In genomic region chrX:4144136-4144781, ce11 we compare ENCODE assay signal across 3 worm cellular contexts.
TF ChIP-seq lines count a peak whose summit lies in the region.

No protein-coding gene starts in this region.

TF ChIP-seq in whole organism, L1 larva, 84 proteins besides CTCF, POLR2A, EP300 and RAD21 (continued from another document and continues in another):
- TF ChIP-seq pag-3 (tag; optimal IDR thresholded peaks at IDR 0.05; lab: Kevin White, UChicago; ENCODE audit: borderline replicate concordance, insufficient read depth) (no peak), nhr-20 (tag; optimal IDR thresholded peaks at IDR 0.05; lab: Kevin White, UChicago) (peak; percentile 33), zag-1 (tag; optimal IDR thresholded peaks at IDR 0.05; lab: Kevin White, UChicago) (no peak), nhr-76 (tag; optimal IDR thresholded peaks at IDR 0.05; lab: Kevin White, UChicago) (no peak), ceh-63 (GFP tag; optimal IDR thresholded peaks at IDR 0.05; lab: Kevin White, UChicago) (no peak), nhr-47 (tag; optimal IDR thresholded peaks at IDR 0.05; lab: Kevin White, UChicago) (no peak), dsc-1 (tag; optimal IDR thresholded peaks at IDR 0.05; lab: Kevin White, UChicago) (no peak), snpc-4 (tag; optimal IDR thresholded peaks at IDR 0.05; lab: Kevin White, UChicago) (no peak), ceh-88 (GFP tag; IDR thresholded peaks at IDR 0.05; lab: Robert Waterston, UW) (no peak), skn-1 (tag; optimal IDR thresholded peaks at IDR 0.05; lab: Kevin White, UChicago) (peak; percentile 53), fkh-8 (tag; optimal IDR thresholded peaks at IDR 0.05; lab: Kevin White, UChicago) (no peak), lin-39 (tag; optimal IDR thresholded peaks at IDR 0.05; lab: Kevin White, UChicago) (no peak), pqm-1 (tag; optimal IDR thresholded peaks at IDR 0.05; lab: Kevin White, UChicago) (no peak), nhr-90 (tag; optimal IDR thresholded peaks at IDR 0.05; lab: Kevin White, UChicago; ENCODE audit: poor library complexity) (peak; percentile 16), tbx-2 (tag; optimal IDR thresholded peaks at IDR 0.05; lab: Kevin White, UChicago) (no peak), unc-30 (tag; optimal IDR thresholded peaks at IDR 0.05; lab: Kevin White, UChicago) (no peak), mab-9 (GFP tag; IDR thresholded peaks at IDR 0.05; lab: Robert Waterston, UW) (no peak), ceh-82 (tag; optimal IDR thresholded peaks at IDR 0.05; lab: Kevin White, UChicago) (no peak), sox-4 (tag; optimal IDR thresholded peaks at IDR 0.05; lab: Kevin White, UChicago) (no peak), lin-35 (GFP tag; optimal IDR thresholded peaks at IDR 0.05; lab: Kevin White, UChicago) (peak in 1 of 2 experiments; percentile 60), elt-3 (tag; optimal IDR thresholded peaks at IDR 0.05; lab: Kevin White, UChicago) (peak in 2 of 6 experiments; percentile 6 to 22), nhr-12 (tag; optimal IDR thresholded peaks at IDR 0.05; lab: Kevin White, UChicago) (no peak), swsn-7 (tag; optimal IDR thresholded peaks at IDR 0.05; lab: Kevin White, UChicago) (no peak), nhr-85 (tag; lab: Kevin White, UChicago) (peak; percentile 76), unc-62 (GFP tag; optimal IDR thresholded peaks at IDR 0.05; lab: Kevin White, UChicago) (no peak), lin-15B (tag; optimal IDR thresholded peaks at IDR 0.05; lab: Kevin White, UChicago) (no peak), aha-1 (tag; optimal IDR thresholded peaks at IDR 0.05; lab: Kevin White, UChicago) (no peak), ceh-90 (tag; optimal IDR thresholded peaks at IDR 0.05; lab: Kevin White, UChicago) (no peak), lin-14 (GFP tag; optimal IDR thresholded peaks at IDR 0.05; lab: Kevin White, UChicago) (peak; percentile 57), nhr-237 (tag; optimal IDR thresholded peaks at IDR 0.05; lab: Kevin White, UChicago) (no peak), rnt-1 (tag; optimal IDR thresholded peaks at IDR 0.05; lab: Kevin White, UChicago) (peak; percentile 34), C16A3.4 (tag; optimal IDR thresholded peaks at IDR 0.05; lab: Kevin White, UChicago) (no peak), elt-2 (tag; optimal IDR thresholded peaks at IDR 0.05; lab: Kevin White, UChicago) (peak; percentile 59), ces-1 (GFP tag; optimal IDR thresholded peaks at IDR 0.05; lab: Kevin White, UChicago) (no peak), unc-86 (tag; optimal IDR thresholded peaks at IDR 0.05; lab: Kevin White, UChicago) (no peak), ama-1 (optimal IDR thresholded peaks at IDR 0.05; lab: Kevin White, UChicago) (no peak), irx-1 (tag; optimal IDR thresholded peaks at IDR 0.05; lab: Kevin White, UChicago) (no peak), mdl-1 (tag; optimal IDR thresholded peaks at IDR 0.05; lab: Kevin White, UChicago) (peak in 1 of 2 experiments; percentile 31), ztf-4 (tag; optimal IDR thresholded peaks at IDR 0.05; lab: Kevin White, UChicago) (no peak), nhr-28 (tag; optimal IDR thresholded peaks at IDR 0.05; lab: Kevin White, UChicago) (no peak), egl-27 (tag; optimal IDR thresholded peaks at IDR 0.05; lab: Kevin White, UChicago) (no peak), tlp-1 (tag; optimal IDR thresholded peaks at IDR 0.05; lab: Kevin White, UChicago) (no peak), blmp-1 (tag; optimal IDR thresholded peaks at IDR 0.05; lab: Kevin White, UChicago) (no peak), dpl-1 (GFP tag; optimal IDR thresholded peaks at IDR 0.05; lab: Kevin White, UChicago) (no peak), hlh-17 (GFP tag; optimal IDR thresholded peaks at IDR 0.05; lab: Kevin White, UChicago; ENCODE audit: borderline replicate concordance) (no peak), mep-1 (tag; optimal IDR thresholded peaks at IDR 0.05; lab: Kevin White, UChicago) (peak; percentile 4)

TF ChIP-seq in whole organism, L2 larva, 48 proteins besides CTCF, POLR2A, EP300 and RAD21 (continued from another document):
- TF ChIP-seq nhr-10 (tag; optimal IDR thresholded peaks at IDR 0.05; lab: Kevin White, UChicago): no peak
- TF ChIP-seq C34F6.9 (tag; optimal IDR thresholded peaks at IDR 0.05; lab: Kevin White, UChicago): no peak
- TF ChIP-seq Y55F3AM.14 (GFP tag; optimal IDR thresholded peaks at IDR 0.05; lab: Kevin White, UChicago): no peak
- peak; percentile 75 for TF ChIP-seq nhr-25 (tag; optimal IDR thresholded peaks at IDR 0.05; lab: Kevin White, UChicago)
- TF ChIP-seq sma-3 (GFP tag; optimal IDR thresholded peaks at IDR 0.05; lab: Kevin White, UChicago): peak; percentile 48
- TF ChIP-seq mbf-1 (tag; optimal IDR thresholded peaks at IDR 0.05; lab: Kevin White, UChicago): no peak
- no peak for TF ChIP-seq blmp-1 (tag; optimal IDR thresholded peaks at IDR 0.05; lab: Kevin White, UChicago; ENCODE audit: insufficient read depth)
- TF ChIP-seq gmeb-1 (tag; optimal IDR thresholded peaks at IDR 0.05; lab: Kevin White, UChicago): peak; percentile 30
- no peak for TF ChIP-seq nhr-6 (tag; optimal IDR thresholded peaks at IDR 0.05; lab: Kevin White, UChicago)
- TF ChIP-seq nhr-237 (tag; optimal IDR thresholded peaks at IDR 0.05; lab: Kevin White, UChicago): no peak
- no peak for TF ChIP-seq ztf-4 (tag; optimal IDR thresholded peaks at IDR 0.05; lab: Kevin White, UChicago)
- no peak for TF ChIP-seq ama-1 (optimal IDR thresholded peaks at IDR 0.05; lab: Kevin White, UChicago)

TF ChIP-seq in whole organism, L4 larva, 104 proteins besides CTCF, POLR2A, EP300 and RAD21 (continued from another document):
- TF ChIP-seq T26A8.4 (GFP tag; IDR thresholded peaks at IDR 0.05; lab: Robert Waterston, UW) (peak; percentile 18; the same call in 1 of the 2 replicates), madf-9 (GFP tag; conservative IDR thresholded peaks at IDR 0.05; lab: Robert Waterston, UW) (no peak), set-16 (GFP tag; IDR thresholded peaks at IDR 0.05; lab: Robert Waterston, UW) (peak; percentile 14; the same call in 1 of the 2 replicates), pqm-1 (tag; optimal IDR thresholded peaks at IDR 0.05; lab: Kevin White, UChicago) (peak; percentile 61), hlh-11 (tag; optimal IDR thresholded peaks at IDR 0.05; lab: Kevin White, UChicago) (peak; percentile 73), zip-11 (GFP tag; IDR thresholded peaks at IDR 0.05; lab: Robert Waterston, UW) (no peak), tra-1 (GFP tag; IDR thresholded peaks at IDR 0.05; lab: Robert Waterston, UW) (peak; percentile 6; the same call in 1 of the 2 replicates), duxl-1 (tag; optimal IDR thresholded peaks at IDR 0.05; lab: Kevin White, UChicago; ENCODE audit: poor library complexity) (peak; percentile 10), hmg-1.1 (GFP tag; IDR thresholded peaks at IDR 0.05; lab: Robert Waterston, UW) (peak; percentile 6), lir-3 (tag; optimal IDR thresholded peaks at IDR 0.05; lab: Kevin White, UChicago) (no peak), daf-16 (GFP tag; optimal IDR thresholded peaks at IDR 0.05; lab: Kevin White, UChicago) (no peak), daf-16 (tag; optimal IDR thresholded peaks at IDR 0.05; lab: Kevin White, UChicago) (peak; percentile 50), nhr-11 (tag; optimal IDR thresholded peaks at IDR 0.05; lab: Kevin White, UChicago) (peak; percentile 28), nhr-41 (GFP tag; IDR thresholded peaks at IDR 0.05; lab: Robert Waterston, UW) (no peak), sdz-12 (GFP tag; optimal IDR thresholded peaks at IDR 0.05; lab: Kevin White, UChicago) (peak; percentile 15), hlh-30 (tag; optimal IDR thresholded peaks at IDR 0.05; lab: Kevin White, UChicago; ENCODE audit: insufficient read depth) (peak; percentile 80), rbr-2 (tag; optimal IDR thresholded peaks at IDR 0.05; lab: Kevin White, UChicago) (no peak), nhr-25 (tag; optimal IDR thresholded peaks at IDR 0.05; lab: Kevin White, UChicago; ENCODE audit: borderline replicate concordance, insufficient read depth) (peak; percentile 46), php-3 (GFP tag; IDR thresholded peaks at IDR 0.05; lab: Robert Waterston, UW) (peak; percentile 57; the same call in 1 of the 2 replicates), nhr-28 (tag; optimal IDR thresholded peaks at IDR 0.05; lab: Kevin White, UChicago) (peak; percentile 23), unc-62 (GFP tag; optimal IDR thresholded peaks at IDR 0.05 in 1 of 2; lab: Kevin White, UChicago) (peak in 1 of 2 experiments; percentile 48), unc-62 (tag; optimal IDR thresholded peaks at IDR 0.05; lab: Kevin White, UChicago) (no peak), arid-1 (GFP tag; conservative IDR thresholded peaks at IDR 0.05; lab: Robert Waterston, UW) (0 out of 2 replicates have a peak, but pooled peaks have one; percentile 16)
TF ChIP-seq in whole organism, L4 larva: peak in this region for 26.
